Fruit fly (Drosophila melanogaster) whole organism, embryonic: ENCODE results near the gene CG14195.

ENCODE experiments used
- B-H1 ChIP-seq: fragments of 200-800 bp; sonication (Bioruptor generic); IDR thresholded peaks from 3 replicates; pipeline ENCODE4 v1.3.6; 2022; ENCODE audit warnings: missing biosample characterization, missing genetic modification characterization
- Bteb2 ChIP-seq: fragments of 200-800 bp; sonication (Bioruptor generic); optimal IDR thresholded peaks from 2 replicates; lab custom pipeline; 2016; ENCODE audit warnings: missing biosample characterization, missing genetic modification characterization
- CG10147 ChIP-seq: fragments of 200-800 bp; sonication (Bioruptor generic); optimal IDR thresholded peaks from 2 replicates; lab custom pipeline; 2019; ENCODE audit warnings: missing biosample characterization, mild to moderate bottlenecking, missing genetic modification characterization, moderate library complexity
- CG10462 ChIP-seq: fragments of 200-800 bp; sonication (Bioruptor generic); optimal IDR thresholded peaks from 2 replicates; lab custom pipeline; 2016; ENCODE audit warnings: missing biosample characterization, missing genetic modification characterization
- CG11560 ChIP-seq: fragments of 200-800 bp; sonication (Bioruptor generic); IDR thresholded peaks from 3 replicates; pipeline ENCODE4 v1.3.6; 2022; ENCODE audit warnings: missing biosample characterization, missing genetic modification characterization
- CG12219 ChIP-seq: fragments of 200-800 bp; sonication (Bioruptor generic); optimal IDR thresholded peaks from 3 replicates; lab custom pipeline; 2018; ENCODE audit warnings: missing biosample characterization, mild to moderate bottlenecking, missing genetic modification characterization
- CG12299 ChIP-seq: fragments of 200-800 bp; sonication (Bioruptor generic); optimal IDR thresholded peaks from 2 replicates; lab custom pipeline; 2018; ENCODE audit warnings: missing biosample characterization, mild to moderate bottlenecking, missing genetic modification characterization
- CG13123 ChIP-seq: fragments of 200-800 bp; sonication (Bioruptor generic); optimal IDR thresholded peaks from 2 replicates; lab custom pipeline; 2016; ENCODE audit warnings: missing biosample characterization, missing genetic modification characterization
- CG14050 ChIP-seq: fragments of 200-800 bp; sonication (Bioruptor generic); IDR thresholded peaks from 3 replicates; pipeline ENCODE4 v1.3.6; 2022; ENCODE audit warnings: missing biosample characterization, missing genetic modification characterization
- CG15514 ChIP-seq: fragments of 200-800 bp; sonication (Bioruptor generic); optimal IDR thresholded peaks from 3 replicates; lab custom pipeline; 2017; ENCODE audit warnings: missing biosample characterization, missing genetic modification characterization, mild to moderate bottlenecking, moderate library complexity, missing genetic modification reagents
- CG17802 ChIP-seq: fragments of 200-800 bp; sonication (Bioruptor generic); optimal IDR thresholded peaks from 2 replicates; lab custom pipeline; 2018; ENCODE audit warnings: missing biosample characterization, mild to moderate bottlenecking, missing genetic modification characterization, moderate library complexity
- CG18764 ChIP-seq: fragments of 200-800 bp; sonication (Bioruptor generic); optimal IDR thresholded peaks from 3 replicates; lab custom pipeline; 2016; ENCODE audit warnings: missing biosample characterization, missing genetic modification characterization
- CG2120 ChIP-seq: fragments of 200-800 bp; sonication (Bioruptor generic); optimal IDR thresholded peaks from 3 replicates; lab custom pipeline; 2016; ENCODE audit warnings: missing biosample characterization, missing genetic modification characterization
- CG2678 ChIP-seq: fragments of 200-800 bp; sonication (Bioruptor generic); optimal IDR thresholded peaks from 3 replicates; lab custom pipeline; 2019; ENCODE audit warnings: missing biosample characterization, mild to moderate bottlenecking, missing genetic modification characterization, moderate library complexity
- CG31388 ChIP-seq: fragments of 200-800 bp; sonication (Bioruptor generic); optimal IDR thresholded peaks from 2 replicates; lab custom pipeline; 2016; ENCODE audit warnings: missing biosample characterization, missing genetic modification characterization
- CG32532 ChIP-seq: fragments of 200-800 bp; sonication (Bioruptor generic); IDR thresholded peaks from 2 replicates; pipeline ENCODE4 v1.3.6; 2022; ENCODE audit warnings: missing biosample characterization, missing genetic modification characterization
- CG7372 ChIP-seq: fragments of 200-800 bp; sonication (Bioruptor generic); IDR thresholded peaks from 2 replicates; pipeline ENCODE4 v1.3.6; 2022; ENCODE audit warnings: missing biosample characterization, missing genetic modification characterization
- CG7987 ChIP-seq: fragments of 200-800 bp; sonication (Bioruptor generic); optimal IDR thresholded peaks from 2 replicates; lab custom pipeline; 2018; ENCODE audit warnings: missing biosample characterization, mild to moderate bottlenecking, missing genetic modification characterization, moderate library complexity
- CG9932 ChIP-seq: fragments of 200-800 bp; sonication (Bioruptor generic); IDR thresholded peaks from 2 replicates; pipeline ENCODE4 v1.3.6; 2022; ENCODE audit warnings: missing biosample characterization, missing genetic modification characterization
- Dfd ChIP-seq, 2 experiments: fragments of >200 bp; optimal IDR thresholded peaks; 2 replicates each; lab custom pipeline; 2017; ENCODE audit warnings: missing biosample characterization in 2 of 2, missing genetic modification characterization in 2 of 2
- H15 ChIP-seq: fragments of 200-800 bp; sonication (Bioruptor generic); IDR thresholded peaks from 3 replicates; pipeline ENCODE4 v1.3.6; 2022; ENCODE audit warnings: missing biosample characterization, missing genetic modification characterization
- Hand ChIP-seq: fragments of 200-800 bp; sonication (Bioruptor generic); optimal IDR thresholded peaks from 2 replicates; lab custom pipeline; 2017; ENCODE audit warnings: mild to moderate bottlenecking, missing biosample characterization, missing genetic modification reagents, missing genetic modification characterization
- Lpt ChIP-seq: fragments of >200 bp; optimal IDR thresholded peaks from 2 replicates; lab custom pipeline; 2018; ENCODE audit warnings: missing biosample characterization, missing genetic modification characterization
- Mad ChIP-seq: fragments of 200-800 bp; sonication (Bioruptor generic); optimal IDR thresholded peaks from 2 replicates; lab custom pipeline; 2016; ENCODE audit warnings: missing biosample characterization, missing genetic modification characterization
- Myb ChIP-seq: fragments of 200-800 bp; sonication (Bioruptor generic); optimal IDR thresholded peaks from 2 replicates; lab custom pipeline; 2016; ENCODE audit warnings: missing biosample characterization, missing genetic modification characterization
- Pdp1 ChIP-seq, 2 experiments: fragments of 200-800 bp; sonication (Bioruptor generic); optimal IDR thresholded peaks; 3 replicates each; lab custom pipeline; 2016; ENCODE audit warnings: missing biosample characterization in 2 of 2, missing genetic modification characterization in 2 of 2, mild to moderate bottlenecking in 1 of 2, moderate library complexity in 1 of 2
- Six4 ChIP-seq: fragments of 200-800 bp; sonication (Bioruptor generic); optimal IDR thresholded peaks from 2 replicates; lab custom pipeline; 2016; ENCODE audit warnings: missing biosample characterization, missing genetic modification characterization
- Sox100B ChIP-seq: fragments of 200-800 bp; sonication (Bioruptor generic); optimal IDR thresholded peaks from 3 replicates; lab custom pipeline; 2018; ENCODE audit warnings: missing biosample characterization, mild to moderate bottlenecking, missing genetic modification characterization
- Sry-δ ChIP-seq: fragments of 200-800 bp; sonication (Bioruptor generic); optimal IDR thresholded peaks from 2 replicates; lab custom pipeline; 2016; ENCODE audit warnings: missing biosample characterization, missing genetic modification characterization
- Xbp1 ChIP-seq: fragments of 200-800 bp; sonication (Bioruptor generic); optimal IDR thresholded peaks from 3 replicates; lab custom pipeline; 2016; ENCODE audit warnings: missing biosample characterization, mild to moderate bottlenecking, missing genetic modification characterization
- bowl ChIP-seq: fragments of 200-800 bp; sonication (Bioruptor generic); IDR thresholded peaks from 2 replicates; pipeline ENCODE4 v1.3.6; 2022; ENCODE audit warnings: missing biosample characterization, missing genetic modification characterization
- btn ChIP-seq: fragments of 200-800 bp; sonication (Bioruptor generic); optimal IDR thresholded peaks from 2 replicates; lab custom pipeline; 2016; ENCODE audit warnings: missing biosample characterization, missing genetic modification characterization
- crp ChIP-seq, 2 experiments: fragments of 200-800 bp; sonication (Bioruptor generic); optimal IDR thresholded peaks; 2 replicates in 1 of 2; 3 replicates in 1 of 2; lab custom pipeline; 2017; ENCODE audit warnings: missing biosample characterization in 2 of 2, missing genetic modification characterization in 2 of 2, mild to moderate bottlenecking in 1 of 2, moderate library complexity in 1 of 2
- dmrt11E ChIP-seq: fragments of 200-800 bp; sonication (Bioruptor generic); optimal IDR thresholded peaks from 3 replicates; lab custom pipeline; 2018; ENCODE audit warnings: missing biosample characterization, mild to moderate bottlenecking, missing genetic modification characterization, moderate library complexity
- fd64A ChIP-seq: fragments of 200-800 bp; sonication (Bioruptor generic); optimal IDR thresholded peaks from 3 replicates; lab custom pipeline; 2018; ENCODE audit warnings: missing biosample characterization, mild to moderate bottlenecking, missing genetic modification characterization
- fd96Cb ChIP-seq: fragments of 200-800 bp; sonication (Bioruptor generic); optimal IDR thresholded peaks from 2 replicates; lab custom pipeline; 2018; ENCODE audit warnings: missing biosample characterization, mild to moderate bottlenecking, missing genetic modification characterization, moderate library complexity
- gcm ChIP-seq: fragments of 200-800 bp; sonication (Bioruptor generic); optimal IDR thresholded peaks from 2 replicates; lab custom pipeline; 2019; ENCODE audit warnings: missing biosample characterization, mild to moderate bottlenecking, missing genetic modification characterization, moderate library complexity
- gcm2 ChIP-seq: fragments of 200-800 bp; sonication (Bioruptor generic); optimal IDR thresholded peaks from 2 replicates; lab custom pipeline; 2016; ENCODE audit warnings: missing biosample characterization, missing genetic modification characterization
- grau ChIP-seq: fragments of 200-800 bp; optimal IDR thresholded peaks from 3 replicates; lab custom pipeline; 2019; ENCODE audit warnings: missing biosample characterization, mild to moderate bottlenecking, missing genetic modification characterization, moderate library complexity
- klu ChIP-seq: fragments of 200-800 bp; sonication (Bioruptor generic); IDR thresholded peaks from 2 replicates; pipeline ENCODE4 v1.3.6; 2022; ENCODE audit warnings: missing biosample characterization, missing genetic modification characterization
- otp ChIP-seq: fragments of 200-800 bp; sonication (Bioruptor generic); IDR thresholded peaks from 3 replicates; pipeline ENCODE4, ENCODE4 v1.3.6; 2022; ENCODE audit warnings: missing biosample characterization, missing genetic modification characterization
- psq ChIP-seq: fragments of 200-800 bp; sonication (Bioruptor generic); optimal IDR thresholded peaks from 2 replicates; lab custom pipeline; 2017; ENCODE audit warnings: missing biosample characterization, missing genetic modification characterization
- repo ChIP-seq: fragments of 200-800 bp; sonication (Bioruptor generic); optimal IDR thresholded peaks from 2 replicates; lab custom pipeline; 2016; ENCODE audit warnings: missing biosample characterization, missing genetic modification characterization
- sc ChIP-seq, 3 experiments: fragments of >200 bp in 2 of 3; fragments of 200-800 bp in 1 of 3; sonication (Bioruptor generic) in 1 of 3; optimal IDR thresholded peaks; 2 replicates in 2 of 3; 3 replicates in 1 of 3; lab custom pipeline; 2017; ENCODE audit warnings: mild to moderate bottlenecking in 1 of 3, missing biosample characterization in 1 of 3, missing genetic modification characterization in 1 of 3, missing genetic modification reagents in 1 of 3
- schlank ChIP-seq: fragments of 200-800 bp; sonication (Bioruptor generic); optimal IDR thresholded peaks from 2 replicates; lab custom pipeline; 2018; ENCODE audit warnings: missing biosample characterization, mild to moderate bottlenecking, missing genetic modification characterization
- sens ChIP-seq: fragments of 200-800 bp; sonication (Bioruptor generic); peaks from one replicate; lab custom pipeline; 2016; ENCODE audit warnings: missing biosample characterization, missing genetic modification characterization
- trh ChIP-seq: fragments of 200-800 bp; sonication (Bioruptor generic); optimal IDR thresholded peaks from 2 replicates; lab custom pipeline; 2016; ENCODE audit warnings: missing biosample characterization, missing genetic modification characterization
- vvl ChIP-seq: fragments of 200-800 bp; sonication (Bioruptor generic); IDR thresholded peaks from 2 replicates; pipeline ENCODE4 v1.3.6; 2022; ENCODE audit warnings: missing biosample characterization, missing genetic modification characterization
- wdn ChIP-seq: fragments of 200-800 bp; sonication (Bioruptor generic); IDR thresholded peaks from 2 replicates; pipeline ENCODE4 v1.3.6; 2022; ENCODE audit warnings: missing biosample characterization, missing genetic modification characterization
- z ChIP-seq: fragments of 200-800 bp; sonication (Bioruptor generic); IDR thresholded peaks from 3 replicates; pipeline ENCODE4 v1.3.6; 2022; ENCODE audit warnings: missing biosample characterization, missing genetic modification characterization

Gene CG14195

dm6 chrX:19165144-19166011 lies 46.5 kb downstream of the CG14195 start (continued):
- no peak for TF ChIP-seq Myb (GFP tag; lab: Kevin White, UChicago)
- peak; percentile 47 for TF ChIP-seq CG2120
- no peak for TF ChIP-seq psq (GFP tag; lab: Kevin White, UChicago)
- no peak for TF ChIP-seq CG14050 (GFP tag; lab: Robert Waterston, UW)
- no peak for TF ChIP-seq schlank (tag; lab: Kevin White, UChicago)
- TF ChIP-seq Hand: no peak
- no peak for TF ChIP-seq klu (GFP tag; lab: Robert Waterston, UW)
- no peak for TF ChIP-seq Mad (GFP tag; lab: Kevin White, UChicago)
- no peak for TF ChIP-seq CG12299
- TF ChIP-seq Six4 (GFP tag; lab: Kevin White, UChicago): no peak
- TF ChIP-seq sc (optimal IDR thresholded peaks at IDR 0.05; lab: Kevin White, UChicago): no peak
- TF ChIP-seq sc (GFP tag; optimal IDR thresholded peaks at IDR 0.05; lab: Kevin White, UChicago): no peak
- no peak for TF ChIP-seq H15 (GFP tag; lab: Robert Waterston, UW)
- TF ChIP-seq CG15514: no peak
- TF ChIP-seq crp (GFP tag; optimal IDR thresholded peaks at IDR 0.05; lab: Kevin White, UChicago): no peak
- TF ChIP-seq gcm2: no peak
- no peak for TF ChIP-seq wdn (GFP tag; lab: Robert Waterston, UW)
- TF ChIP-seq gcm (GFP tag; lab: Kevin White, UChicago): no peak
- no peak for TF ChIP-seq vvl (GFP tag; lab: Robert Waterston, UW)
- no peak for TF ChIP-seq repo (GFP tag; lab: Kevin White, UChicago)
- no peak for TF ChIP-seq dmrt11E (tag; lab: Kevin White, UChicago)
- TF ChIP-seq CG11560 (tag; lab: Robert Waterston, UW): no peak
- TF ChIP-seq grau (tag; lab: Kevin White, UChicago): no peak
- no peak for TF ChIP-seq bowl
- TF ChIP-seq otp: no peak
- TF ChIP-seq CG32532: no peak
- TF ChIP-seq fd96Cb (tag; lab: Kevin White, UChicago): peak; percentile 10
- no peak for TF ChIP-seq fd64A (GFP tag; lab: Kevin White, UChicago)
- no peak for TF ChIP-seq CG10147 (GFP tag; lab: Kevin White, UChicago)
- no peak for TF ChIP-seq CG31388
- no peak for TF ChIP-seq trh
- no peak for TF ChIP-seq CG12219 (GFP tag; lab: Kevin White, UChicago)
- no peak for TF ChIP-seq CG13123 (GFP tag; lab: Kevin White, UChicago)
- TF ChIP-seq CG7987: no peak
- TF ChIP-seq btn (GFP tag; lab: Kevin White, UChicago): no peak
- TF ChIP-seq CG9932 (GFP tag; lab: Robert Waterston, UW): no peak
- TF ChIP-seq CG18764: no peak
- no peak for TF ChIP-seq Lpt
- no peak for TF ChIP-seq CG7372 (GFP tag; lab: Robert Waterston, UW)
- TF ChIP-seq Dfd (GFP tag; optimal IDR thresholded peaks at IDR 0.05; lab: Kevin White, UChicago): no peak
- no peak for TF ChIP-seq CG10462 (GFP tag; lab: Kevin White, UChicago)
- no peak for TF ChIP-seq Bteb2 (GFP tag; lab: Kevin White, UChicago)
- peak; percentile 36 for TF ChIP-seq CG2678
- TF ChIP-seq Xbp1 (GFP tag; lab: Kevin White, UChicago): no peak
- TF ChIP-seq sens (GFP tag; lab: Kevin White, UChicago): peak; percentile 73
- no peak for TF ChIP-seq Sry-δ
- no peak for TF ChIP-seq CG17802 (tag; lab: Kevin White, UChicago)
- peak; percentile 32 for TF ChIP-seq Sox100B (GFP tag; lab: Kevin White, UChicago)
- peak in 1 of 2 experiments; percentile 84 for TF ChIP-seq Pdp1 (GFP tag; optimal IDR thresholded peaks at IDR 0.05; lab: Kevin White, UChicago)
- TF ChIP-seq z: no peak
- no peak for TF ChIP-seq B-H1
